Worm (Caenorhabditis elegans) whole organism, L2 larva: ENCODE measurements around the gene fib-1.

Experiments used
- aly-2 ChIP-seq: fragments of 150-350 bp; optimal IDR thresholded peaks from 2 replicates; lab custom pipeline; 2014; ENCODE audit warnings: missing biosample characterization, missing genetic modification characterization
- ama-1 ChIP-seq: fragments of 150-350 bp; optimal IDR thresholded peaks from 2 replicates; lab custom pipeline; 2018; ENCODE audit warnings: inconsistent platforms
- blmp-1 ChIP-seq: sonication (generic microtip); optimal IDR thresholded peaks from 2 replicates; lab custom pipeline; 2017; ENCODE audit warnings: missing genetic modification characterization, mild to moderate bottlenecking, missing compliant biosample characterization, antibody characterized with exemption, moderate library complexity; ENCODE audit not compliant: insufficient read depth
- ceh-82 ChIP-seq: fragments of 150-350 bp; optimal IDR thresholded peaks from 2 replicates; lab custom pipeline; 2014; ENCODE audit warnings: missing biosample characterization, missing genetic modification characterization
- dmd-4 ChIP-seq: sonication (generic microtip); optimal IDR thresholded peaks from 2 replicates; lab custom pipeline; 2017; ENCODE audit warnings: missing biosample characterization, missing genetic modification characterization
- elt-1 ChIP-seq: fragments of 150-350 bp; optimal IDR thresholded peaks from 2 replicates; lab custom pipeline; 2014; ENCODE audit warnings: missing biosample characterization, missing genetic modification characterization
- elt-3 ChIP-seq: sonication (generic microtip); optimal IDR thresholded peaks from 2 replicates; lab custom pipeline; 2017; ENCODE audit warnings: missing biosample characterization, missing genetic modification characterization
- fos-1 ChIP-seq: fragments of 150-350 bp; optimal IDR thresholded peaks from 2 replicates; lab custom pipeline; 2014; ENCODE audit warnings: missing biosample characterization, missing genetic modification characterization
- lin-11 ChIP-seq: fragments of 150-350 bp; sonication (generic microtip); optimal IDR thresholded peaks from 2 replicates; lab custom pipeline; 2014; ENCODE audit warnings: missing biosample characterization, missing genetic modification characterization, inconsistent platforms, mixed read lengths
- lin-39 ChIP-seq: fragments of 150-350 bp; optimal IDR thresholded peaks from 2 replicates; lab custom pipeline; 2014; ENCODE audit warnings: missing biosample characterization, missing genetic modification reagents, missing genetic modification characterization
- lsy-2 ChIP-seq, 2 experiments: fragments of 150-350 bp in 1 of 2; sonication (generic microtip) in 1 of 2; optimal IDR thresholded peaks; 2 replicates each; lab custom pipeline; 2014 to 2017; ENCODE audit warnings: missing biosample characterization in 2 of 2, missing genetic modification characterization in 2 of 2
- mdl-1 ChIP-seq, 2 experiments: fragments of 150-350 bp in 1 of 2; sonication (generic microtip) in 1 of 2; optimal IDR thresholded peaks; 2 replicates each; lab custom pipeline; 2017; ENCODE audit warnings: missing biosample characterization in 2 of 2, missing genetic modification characterization in 2 of 2
- snpc-4 ChIP-seq: fragments of 150-350 bp; optimal IDR thresholded peaks from 2 replicates; lab custom pipeline; 2014; ENCODE audit warnings: missing biosample characterization, missing genetic modification characterization

- no peak for TF ChIP-seq elt-1 (tag; lab: Kevin White, UChicago)
- TF ChIP-seq ama-1 (lab: Kevin White, UChicago): no peak
- no peak for TF ChIP-seq lsy-2 (tag; optimal IDR thresholded peaks at IDR 0.05; lab: Kevin White, UChicago)
- TF ChIP-seq snpc-4 (tag; lab: Kevin White, UChicago): no peak
- TF ChIP-seq lin-39 (tag; lab: Kevin White, UChicago): no peak
- no peak for TF ChIP-seq ceh-82 (tag; lab: Kevin White, UChicago)
- no peak for TF ChIP-seq elt-3 (tag; lab: Kevin White, UChicago)
- no peak for TF ChIP-seq aly-2
- no peak for TF ChIP-seq lin-11
- TF ChIP-seq fos-1 (tag; lab: Kevin White, UChicago): no peak
- no peak for TF ChIP-seq mdl-1 (tag; optimal IDR thresholded peaks at IDR 0.05; lab: Kevin White, UChicago)
- no peak for TF ChIP-seq blmp-1 (tag; lab: Kevin White, UChicago)
- TF ChIP-seq dmd-4 (tag; lab: Kevin White, UChicago): no peak
Observed at ce11 chrV:15020229-15020628, 18.2 kb upstream of the fib-1 start, which contains the start of gene F14H8.2.
